Fruit fly (Drosophila melanogaster) whole organism, wandering third instar larva: ENCODE data around the gene eIF3h.

Source experiments
- CG9705 ChIP-seq: fragments of 200-800 bp; sonication (Bioruptor generic); optimal IDR thresholded peaks from 2 replicates; lab custom pipeline; 2018; ENCODE audit warnings: missing biosample characterization, mild to moderate bottlenecking, missing genetic modification characterization
- Dfd ChIP-seq: fragments of >200 bp; optimal IDR thresholded peaks from 2 replicates; lab custom pipeline; 2017; ENCODE audit warnings: missing biosample characterization, missing genetic modification characterization
- GATAd ChIP-seq: sonication (Bioruptor generic); optimal IDR thresholded peaks from 2 replicates; lab custom pipeline; 2016; ENCODE audit warnings: missing biosample characterization, missing genetic modification characterization
- HLH106 ChIP-seq: fragments of 200-800 bp; optimal IDR thresholded peaks from 3 replicates; lab custom pipeline; 2019; ENCODE audit warnings: missing biosample characterization, mild to moderate bottlenecking, missing genetic modification characterization, moderate library complexity
- Hnf4 ChIP-seq: fragments of 200-800 bp; sonication (Bioruptor generic); optimal IDR thresholded peaks from 2 replicates; lab custom pipeline; 2016; ENCODE audit warnings: missing biosample characterization, mild to moderate bottlenecking, missing genetic modification characterization
- Hr78 ChIP-seq: fragments of >200 bp; optimal IDR thresholded peaks from 2 replicates; lab custom pipeline; 2017; ENCODE audit warnings: missing biosample characterization, missing genetic modification characterization
- Hr83 ChIP-seq: fragments of 200-300 bp; sonication (Bioruptor generic); optimal IDR thresholded peaks from 2 replicates; lab custom pipeline; 2016; ENCODE audit warnings: missing biosample characterization, mild to moderate bottlenecking, missing genetic modification characterization, moderate library complexity; ENCODE audit not compliant: poor library complexity, severe bottlenecking
- Jra ChIP-seq: sonication (Bioruptor generic); optimal IDR thresholded peaks from 2 replicates; lab custom pipeline; 2016; ENCODE audit warnings: missing biosample characterization, missing genetic modification characterization
- Mio ChIP-seq: sonication (Bioruptor generic); optimal IDR thresholded peaks from 2 replicates; lab custom pipeline; 2016; ENCODE audit warnings: missing biosample characterization, missing genetic modification characterization
- Myc ChIP-seq: fragments of >200 bp; optimal IDR thresholded peaks from 2 replicates; lab custom pipeline; 2017
- N ChIP-seq: fragments of >200 bp; optimal IDR thresholded peaks from 2 replicates; lab custom pipeline; 2018; ENCODE audit warnings: missing biosample characterization, missing external identifiers, missing genetic modification characterization
- OdsH ChIP-seq: fragments of 200-800 bp; sonication (Bioruptor generic); optimal IDR thresholded peaks from 2 replicates; lab custom pipeline; 2016; ENCODE audit warnings: missing biosample characterization, mild to moderate bottlenecking, missing genetic modification characterization
- Rel ChIP-seq, 2 experiments: fragments of 200-800 bp; sonication (Bioruptor generic) in 1 of 2; optimal IDR thresholded peaks; 2 replicates in 1 of 2; 3 replicates in 1 of 2; lab custom pipeline; 2016 to 2019; ENCODE audit warnings: mild to moderate bottlenecking in 2 of 2, missing biosample characterization in 2 of 2, missing genetic modification characterization in 2 of 2, moderate library complexity in 1 of 2
- Sp1 ChIP-seq: fragments of 200-800 bp; sonication (Bioruptor generic); optimal IDR thresholded peaks from 3 replicates; lab custom pipeline; 2019; ENCODE audit warnings: missing biosample characterization, mild to moderate bottlenecking, missing genetic modification characterization, moderate library complexity
- Vsx2 ChIP-seq: fragments of 200-300, 225-300 bp; sonication (Bioruptor generic); optimal IDR thresholded peaks from 2 replicates; lab custom pipeline; 2018; ENCODE audit warnings: missing biosample characterization, missing genetic modification characterization; ENCODE audit not compliant: partially characterized antibody
- brk ChIP-seq: fragments of 200-800 bp; sonication (Bioruptor generic); optimal IDR thresholded peaks from 2 replicates; lab custom pipeline; 2016; ENCODE audit warnings: missing biosample characterization, mild to moderate bottlenecking, missing genetic modification characterization
- dl ChIP-seq, 2 experiments: fragments of 175-275, 200-275 bp in 1 of 2; fragments of 200-275 bp in 1 of 2; sonication (Bioruptor generic); optimal IDR thresholded peaks; lab custom pipeline; 2018; ENCODE audit warnings: mild to moderate bottlenecking in 2 of 2, missing biosample characterization in 2 of 2, missing genetic modification characterization in 2 of 2, moderate library complexity in 2 of 2; ENCODE audit not compliant: partially characterized antibody in 2 of 2, insufficient read depth in 1 of 2
- dmrt93B ChIP-seq: fragments of 200-800 bp; sonication (Bioruptor generic); optimal IDR thresholded peaks from 2 replicates; lab custom pipeline; 2018; ENCODE audit warnings: missing biosample characterization, mild to moderate bottlenecking, missing genetic modification characterization
- dsf ChIP-seq: sonication (Bioruptor generic); optimal IDR thresholded peaks from 2 replicates; lab custom pipeline; 2016; ENCODE audit warnings: missing biosample characterization, missing genetic modification characterization, borderline replicate concordance
- ey ChIP-seq: fragments of 200-800 bp; sonication (Bioruptor generic); optimal IDR thresholded peaks from 2 replicates; lab custom pipeline; 2016; ENCODE audit warnings: missing biosample characterization, missing genetic modification characterization
- fru ChIP-seq: fragments of 200-800 bp; sonication (Bioruptor generic); optimal IDR thresholded peaks from 3 replicates; lab custom pipeline; 2016; ENCODE audit warnings: missing biosample characterization, mild to moderate bottlenecking, missing genetic modification characterization
- h ChIP-seq: fragments of 200-800 bp; sonication (Bioruptor generic); optimal IDR thresholded peaks from 3 replicates; lab custom pipeline; 2016; ENCODE audit warnings: missing biosample characterization, mild to moderate bottlenecking, missing genetic modification characterization
- jim ChIP-seq: fragments of 175-275, 200-325 bp; sonication (Bioruptor generic); optimal IDR thresholded peaks from 2 replicates; lab custom pipeline; 2016; ENCODE audit warnings: missing biosample characterization, mild to moderate bottlenecking, missing genetic modification characterization
- lola ChIP-seq: fragments of >200 bp; optimal IDR thresholded peaks from 2 replicates; lab custom pipeline; 2017; ENCODE audit warnings: missing biosample characterization, missing genetic modification characterization
- pan ChIP-seq: fragments of >200 bp; optimal IDR thresholded peaks from 2 replicates; lab custom pipeline; 2017
- psq ChIP-seq: fragments of 200-800 bp; sonication (Bioruptor generic); optimal IDR thresholded peaks from 3 replicates; lab custom pipeline; 2017; ENCODE audit warnings: missing biosample characterization, mild to moderate bottlenecking, missing genetic modification characterization, moderate library complexity
- rgr ChIP-seq: fragments of 200-800 bp; sonication (Bioruptor generic); optimal IDR thresholded peaks from 3 replicates; lab custom pipeline; 2016; ENCODE audit warnings: missing biosample characterization, mild to moderate bottlenecking, missing genetic modification characterization
- sage ChIP-seq: fragments of 200-800 bp; sonication (Bioruptor generic); optimal IDR thresholded peaks from 2 replicates; lab custom pipeline; 2016; ENCODE audit warnings: missing biosample characterization, mild to moderate bottlenecking, missing genetic modification characterization
- sv ChIP-seq: fragments of 200-800 bp; sonication (Bioruptor generic); optimal IDR thresholded peaks from 3 replicates; lab custom pipeline; 2016; ENCODE audit warnings: missing biosample characterization, missing genetic modification characterization
- tai ChIP-seq: sonication (Bioruptor generic); optimal IDR thresholded peaks from 2 replicates; lab custom pipeline; 2016; ENCODE audit warnings: missing biosample characterization, missing genetic modification characterization
- usp ChIP-seq: fragments of >200 bp; optimal IDR thresholded peaks from 2 replicates; lab custom pipeline; 2017; ENCODE audit warnings: missing biosample characterization, missing genetic modification characterization
- woc ChIP-seq: sonication (Bioruptor generic); optimal IDR thresholded peaks from 2 replicates; lab custom pipeline; 2016; ENCODE audit warnings: missing biosample characterization, mild to moderate bottlenecking, missing genetic modification characterization

The eIF3h gene

dm6 chr2L:5052994-5053393, at the start of gene eIF3h:
TSS of gene eIF3h (minus strand) at chr2L:5053094.
- TF ChIP-seq ey (no peak), Mio (GFP tag; lab: Kevin White, UChicago) (no peak), fru (GFP tag; lab: Kevin White, UChicago) (no peak), HLH106 (tag; lab: Kevin White, UChicago) (no peak), pan (lab: Kevin White, UChicago) (no peak), dmrt93B (GFP tag; lab: Kevin White, UChicago) (no peak), lola (GFP tag; lab: Kevin White, UChicago) (no peak), sv (GFP tag; lab: Kevin White, UChicago) (no peak), dl (GFP tag; optimal IDR thresholded peaks at IDR 0.05; lab: Kevin White, UChicago; ENCODE audit: insufficient read depth in 1 of 2, partially characterized antibody in 2 of 2) (no peak), Sp1 (GFP tag; lab: Kevin White, UChicago) (no peak), Hr83 (GFP tag; lab: Kevin White, UChicago) (no peak)

dm6 chr2L:5100577-5100976, 47.7 kb upstream of the eIF3h start, which contains the start of gene Msp300:
TSS of gene Msp300 (plus strand) at chr2L:5100877.
- TF ChIP-seq sv (GFP tag; lab: Kevin White, UChicago) (no peak), Hr78 (GFP tag; lab: Kevin White, UChicago) (no peak), dmrt93B (GFP tag; lab: Kevin White, UChicago) (no peak), N (no peak), h (GFP tag; lab: Kevin White, UChicago) (no peak), lola (GFP tag; lab: Kevin White, UChicago) (no peak), Dfd (no peak)

- TF ChIP-seq h (GFP tag; lab: Kevin White, UChicago) (no peak), tai (no peak), dl (GFP tag; optimal IDR thresholded peaks at IDR 0.05; lab: Kevin White, UChicago; ENCODE audit: insufficient read depth in 1 of 2, partially characterized antibody in 2 of 2) (no peak), sage (GFP tag; lab: Kevin White, UChicago) (no peak), usp (GFP tag; lab: Kevin White, UChicago) (no peak), Rel (GFP tag; optimal IDR thresholded peaks at IDR 0.05; lab: Kevin White, UChicago) (no peak), Rel (tag; optimal IDR thresholded peaks at IDR 0.05; lab: Kevin White, UChicago) (no peak), Jra (no peak), brk (no peak), ey (no peak), Myc (lab: Kevin White, UChicago) (no peak), jim (no peak), psq (GFP tag; lab: Kevin White, UChicago) (no peak), HLH106 (tag; lab: Kevin White, UChicago) (no peak), OdsH (GFP tag; lab: Kevin White, UChicago) (no peak)
Measured at dm6 chr2L:5099790-5100360, 47.0 kb upstream of the eIF3h start, which contains the start of gene ND-13A. TSS of gene ND-13A (minus strand) at chr2L:5100288.

dm6 chr2L:5096761-5097160, 43.9 kb upstream of the eIF3h start:
- no peak for TF ChIP-seq sv (GFP tag; lab: Kevin White, UChicago)
- no peak for TF ChIP-seq ey
- no peak for TF ChIP-seq lola (GFP tag; lab: Kevin White, UChicago)
- TF ChIP-seq dmrt93B (GFP tag; lab: Kevin White, UChicago), result no peak
- no peak for TF ChIP-seq CG9705 (GFP tag; lab: Kevin White, UChicago)
- TF ChIP-seq Hr78 (GFP tag; lab: Kevin White, UChicago), result no peak
- no peak for TF ChIP-seq Hnf4 (GFP tag; lab: Kevin White, UChicago)
- TF ChIP-seq fru (GFP tag; lab: Kevin White, UChicago), result no peak
- no peak for TF ChIP-seq Hr83 (GFP tag; lab: Kevin White, UChicago)
- TF ChIP-seq Jra, result no peak
- no peak for TF ChIP-seq tai

dm6 chr2L:5096222-5096621, 43.3 kb upstream of the eIF3h start, which contains the start of gene CG4230:
TSS of gene CG4230 (plus strand) at chr2L:5096227.
- peak; percentile 28 for TF ChIP-seq brk
- TF ChIP-seq rgr (GFP tag; lab: Kevin White, UChicago), result peak; percentile 9
- TF ChIP-seq sv (GFP tag; lab: Kevin White, UChicago), result no peak
- TF ChIP-seq Vsx2, result no peak
- TF ChIP-seq Hnf4 (GFP tag; lab: Kevin White, UChicago), result no peak
- no peak for TF ChIP-seq psq (GFP tag; lab: Kevin White, UChicago)
- TF ChIP-seq Hr83 (GFP tag; lab: Kevin White, UChicago), result peak; percentile 1
- TF ChIP-seq HLH106 (tag; lab: Kevin White, UChicago), result no peak
- no peak for TF ChIP-seq dl (GFP tag; optimal IDR thresholded peaks at IDR 0.05; lab: Kevin White, UChicago; ENCODE audit: insufficient read depth in 1 of 2, partially characterized antibody in 2 of 2)
- no peak for TF ChIP-seq h (GFP tag; lab: Kevin White, UChicago)
- no peak for TF ChIP-seq Rel (GFP tag; optimal IDR thresholded peaks at IDR 0.05; lab: Kevin White, UChicago)
- peak; percentile 90 for TF ChIP-seq Rel (tag; optimal IDR thresholded peaks at IDR 0.05; lab: Kevin White, UChicago)
- TF ChIP-seq N, result no peak
- no peak for TF ChIP-seq OdsH (GFP tag; lab: Kevin White, UChicago)
- TF ChIP-seq Mio (GFP tag; lab: Kevin White, UChicago), result no peak
- no peak for TF ChIP-seq ey
- TF ChIP-seq dmrt93B (GFP tag; lab: Kevin White, UChicago), result no peak
- TF ChIP-seq Sp1 (GFP tag; lab: Kevin White, UChicago), result no peak
- TF ChIP-seq Hr78 (GFP tag; lab: Kevin White, UChicago), result no peak
- TF ChIP-seq sage (GFP tag; lab: Kevin White, UChicago), result no peak
- no peak for TF ChIP-seq woc (GFP tag; lab: Kevin White, UChicago)
- no peak for TF ChIP-seq lola (GFP tag; lab: Kevin White, UChicago)
- no peak for TF ChIP-seq GATAd (GFP tag; lab: Kevin White, UChicago)
- no peak for TF ChIP-seq dsf (GFP tag; lab: Kevin White, UChicago)
- no peak for TF ChIP-seq pan (lab: Kevin White, UChicago)
- no peak for TF ChIP-seq Jra
- TF ChIP-seq CG9705 (GFP tag; lab: Kevin White, UChicago), result no peak
- TF ChIP-seq, all 38 proteins: peak for 4
